Worm (Caenorhabditis elegans) whole organism, midembryonic: Measurements from ENCODE around the gene wdr-37.

ENCODE experiments used
- T22C8.4 ChIP-seq: fragments of 200-800 bp; sonication (Bioruptor generic); IDR thresholded peaks from 2 replicates; pipeline ENCODE4 v1.3.6; 2022; ENCODE audit warnings: missing genetic modification characterization, missing compliant biosample characterization
- cog-1 ChIP-seq: sonication (generic microtip); optimal IDR thresholded peaks from 2 replicates; lab custom pipeline; 2016; ENCODE audit warnings: missing genetic modification characterization, missing compliant biosample characterization
- flt-1 ChIP-seq: fragments of 200-800 bp; sonication (Bioruptor generic); IDR thresholded peaks from 2 replicates; pipeline ENCODE4 v1.3.6; 2022; ENCODE audit warnings: missing genetic modification characterization, missing compliant biosample characterization
- klf-2 ChIP-seq: fragments of 200-800 bp; sonication (Bioruptor generic); conservative IDR thresholded peaks from 2 replicates; pipeline ENCODE4 v1.3.6; 2022; ENCODE audit warnings: missing genetic modification reagents, missing genetic modification characterization, missing compliant biosample characterization
- med-1 ChIP-seq: sonication (generic microtip); optimal IDR thresholded peaks from 2 replicates; lab custom pipeline; 2017; ENCODE audit warnings: missing genetic modification characterization, mild to moderate bottlenecking, missing compliant biosample characterization, antibody characterized with exemption, missing genetic modification reagents; ENCODE audit not compliant: insufficient read depth
- ref-1 ChIP-seq: fragments of 200-800 bp; sonication (Bioruptor generic); conservative IDR thresholded peaks from 2 replicates; pipeline ENCODE4 v1.3.6; 2022; ENCODE audit warnings: missing genetic modification reagents, missing genetic modification characterization, missing compliant biosample characterization
- tab-1 ChIP-seq: fragments of 200-800 bp; sonication (Bioruptor generic); IDR thresholded peaks from 2 replicates; pipeline ENCODE4 v1.3.6; 2022; ENCODE audit warnings: missing genetic modification characterization, missing compliant biosample characterization
- ztf-23 ChIP-seq: fragments of 200-800 bp; sonication (Bioruptor generic); IDR thresholded peaks from 2 replicates; pipeline ENCODE4 v1.3.6; 2022; ENCODE audit warnings: missing genetic modification reagents, missing genetic modification characterization, missing compliant biosample characterization
- ztf-29 ChIP-seq: fragments of 200-800 bp; sonication (Bioruptor generic); IDR thresholded peaks from 2 replicates; pipeline ENCODE4 v1.3.6; 2022; ENCODE audit warnings: missing genetic modification reagents, missing genetic modification characterization, missing compliant biosample characterization

Gene wdr-37

DNA sequence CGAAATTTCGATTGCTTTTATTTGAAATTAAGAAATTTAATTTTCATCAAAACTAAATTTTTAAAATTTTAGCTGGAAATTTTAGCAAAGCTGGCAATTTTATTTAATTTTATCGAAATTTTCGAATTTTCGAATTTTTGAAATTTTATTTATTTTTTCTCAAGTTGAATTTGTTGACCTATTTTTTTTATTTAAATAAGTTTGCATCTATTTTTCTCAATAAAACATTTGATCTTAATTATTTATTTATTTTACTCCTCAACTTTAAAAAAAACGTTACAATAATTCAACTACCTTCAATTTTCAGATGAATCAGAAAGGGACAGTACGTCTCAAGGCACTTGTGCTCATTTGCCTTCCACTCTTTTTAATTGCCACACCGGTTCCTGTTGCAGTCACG is 25.0 kb upstream of the wdr-37 start, which contains the start of gene daf-4:
daf-4 (plus strand) TSS at position 301 of the 400 bp plus-strand sequence.
- TF ChIP-seq flt-1 (GFP tag; lab: Robert Waterston, UW) (no peak), T22C8.4 (GFP tag; lab: Robert Waterston, UW) (no peak), tab-1 (no peak), cog-1 (no peak), ref-1 (GFP tag; lab: Robert Waterston, UW) (no peak), klf-2 (GFP tag; lab: Robert Waterston, UW) (no peak), ztf-29 (GFP tag; lab: Robert Waterston, UW) (no peak), med-1 (GFP tag; lab: Kevin White, UChicago) (no peak), ztf-23 (no peak)

DNA sequence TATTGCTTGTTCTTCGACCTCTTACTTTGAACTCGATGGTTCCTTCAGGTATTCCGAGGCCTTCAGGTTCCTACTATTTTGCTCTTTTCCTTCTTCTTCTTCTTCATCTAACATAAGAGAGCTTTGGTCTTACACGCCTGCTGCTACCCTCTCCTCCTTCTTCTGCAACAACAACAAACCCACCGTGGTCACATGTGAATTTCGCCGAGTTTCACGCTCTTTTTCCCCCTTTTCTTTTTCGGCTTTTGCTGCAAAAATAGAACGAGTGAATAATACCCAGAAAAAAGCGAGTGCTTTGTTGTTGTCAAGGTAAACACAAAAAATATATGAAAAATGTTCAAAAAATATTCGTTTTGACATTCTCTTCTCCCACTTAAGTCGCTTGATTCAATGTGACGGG is 23.6 kb upstream of the wdr-37 start:
- TF ChIP-seq ref-1 (GFP tag; lab: Robert Waterston, UW): no peak
- no peak for TF ChIP-seq tab-1
- no peak for TF ChIP-seq cog-1
- TF ChIP-seq ztf-29 (GFP tag; lab: Robert Waterston, UW): no peak
- TF ChIP-seq ztf-23: no peak
- no peak for TF ChIP-seq klf-2 (GFP tag; lab: Robert Waterston, UW)
- no peak for TF ChIP-seq flt-1 (GFP tag; lab: Robert Waterston, UW)
- TF ChIP-seq T22C8.4 (GFP tag; lab: Robert Waterston, UW): no peak
- TF ChIP-seq med-1 (GFP tag; lab: Kevin White, UChicago): no peak

DNA sequence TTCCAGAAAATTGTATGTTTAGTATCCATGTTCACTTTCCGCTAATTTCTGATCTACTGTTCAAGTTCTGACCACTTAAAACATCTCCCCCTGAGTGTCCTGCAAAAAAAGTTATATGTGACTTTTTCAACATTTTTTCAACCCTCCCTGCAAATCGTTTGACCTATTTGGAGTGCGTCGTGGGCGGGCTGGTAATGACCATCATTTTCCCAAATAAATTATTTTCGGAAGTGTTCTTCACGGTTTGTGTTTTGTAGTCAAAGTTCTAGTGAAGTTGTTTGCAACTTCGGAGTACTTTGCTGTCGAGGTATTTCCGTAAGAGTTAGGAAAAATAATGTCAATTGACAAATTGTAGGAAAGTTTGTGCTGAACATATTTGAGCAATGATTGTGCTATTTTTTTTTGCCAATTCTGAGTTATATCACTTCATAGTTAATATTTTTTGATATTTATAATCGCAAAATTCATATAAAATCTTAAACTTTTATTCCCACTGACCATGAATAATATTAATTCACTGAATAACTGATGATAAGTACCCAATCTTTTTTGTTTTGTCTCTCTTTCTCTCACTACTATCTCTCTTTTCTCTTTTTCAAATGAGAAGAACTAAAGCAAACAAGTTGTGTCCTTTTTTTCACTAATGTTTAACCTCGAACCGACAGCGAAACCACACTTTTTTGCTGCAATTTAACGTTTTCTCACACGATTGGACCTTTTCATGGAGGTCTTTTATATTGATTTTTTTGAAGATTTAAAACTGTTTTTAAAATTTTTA is 22.6 kb upstream of the wdr-37 start:
- TF ChIP-seq tab-1: no peak
- TF ChIP-seq T22C8.4 (GFP tag; lab: Robert Waterston, UW): no peak
- TF ChIP-seq ztf-23: no peak
- TF ChIP-seq med-1 (GFP tag; lab: Kevin White, UChicago): no peak
- TF ChIP-seq cog-1: no peak
- no peak for TF ChIP-seq klf-2 (GFP tag; lab: Robert Waterston, UW)
- no peak for TF ChIP-seq flt-1 (GFP tag; lab: Robert Waterston, UW)
- no peak for TF ChIP-seq ref-1 (GFP tag; lab: Robert Waterston, UW)
- no peak for TF ChIP-seq ztf-29 (GFP tag; lab: Robert Waterston, UW)

DNA sequence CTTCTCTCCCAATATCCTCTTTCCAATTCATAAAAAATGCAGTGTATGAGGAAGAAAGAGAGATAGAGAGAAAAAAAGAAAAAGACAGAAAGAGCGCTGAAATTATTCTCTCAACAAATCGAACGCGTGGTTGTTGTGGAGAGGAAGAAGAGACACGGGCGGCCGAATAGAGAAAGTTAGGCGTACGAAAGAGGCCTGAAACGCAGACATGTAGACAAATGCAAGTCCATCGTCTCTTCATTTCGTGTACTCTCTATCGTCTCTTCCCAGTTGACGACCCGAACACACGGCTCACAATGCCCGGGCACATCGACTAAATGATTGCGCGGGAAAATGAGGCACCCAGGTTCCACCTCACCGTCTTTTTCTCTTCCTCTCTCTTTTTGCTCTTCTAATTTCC is 21.4 kb upstream of the wdr-37 start:
- TF ChIP-seq ztf-29 (GFP tag; lab: Robert Waterston, UW): no peak
- TF ChIP-seq cog-1: peak; percentile 53

DNA sequence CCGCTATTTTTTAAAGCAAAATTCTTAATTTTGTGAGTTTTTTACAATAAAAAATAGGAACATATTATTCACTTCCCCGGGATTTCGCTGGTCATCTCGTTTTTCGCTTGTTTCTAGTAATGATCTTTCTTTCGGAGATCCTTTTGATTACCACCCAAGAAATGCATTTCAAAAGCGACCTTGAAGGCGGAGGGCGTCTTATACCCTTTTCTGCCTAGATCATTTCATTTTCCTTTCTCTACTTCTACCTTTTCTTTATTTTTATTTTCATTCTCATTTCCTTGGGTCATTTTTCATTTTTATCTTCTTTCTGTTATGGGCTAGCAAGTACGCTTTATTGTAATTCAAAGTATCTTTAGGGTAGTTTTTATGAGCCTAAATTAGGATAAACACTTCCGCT is 20.3 kb upstream of the wdr-37 start:
- TF ChIP-seq klf-2 (GFP tag; lab: Robert Waterston, UW): no peak
- TF ChIP-seq med-1 (GFP tag; lab: Kevin White, UChicago): no peak
- TF ChIP-seq T22C8.4 (GFP tag; lab: Robert Waterston, UW): no peak
- TF ChIP-seq cog-1: no peak
- no peak for TF ChIP-seq tab-1
- TF ChIP-seq flt-1 (GFP tag; lab: Robert Waterston, UW): no peak
- TF ChIP-seq ztf-29 (GFP tag; lab: Robert Waterston, UW): no peak
- no peak for TF ChIP-seq ztf-23
- TF ChIP-seq ref-1 (GFP tag; lab: Robert Waterston, UW): no peak

DNA sequence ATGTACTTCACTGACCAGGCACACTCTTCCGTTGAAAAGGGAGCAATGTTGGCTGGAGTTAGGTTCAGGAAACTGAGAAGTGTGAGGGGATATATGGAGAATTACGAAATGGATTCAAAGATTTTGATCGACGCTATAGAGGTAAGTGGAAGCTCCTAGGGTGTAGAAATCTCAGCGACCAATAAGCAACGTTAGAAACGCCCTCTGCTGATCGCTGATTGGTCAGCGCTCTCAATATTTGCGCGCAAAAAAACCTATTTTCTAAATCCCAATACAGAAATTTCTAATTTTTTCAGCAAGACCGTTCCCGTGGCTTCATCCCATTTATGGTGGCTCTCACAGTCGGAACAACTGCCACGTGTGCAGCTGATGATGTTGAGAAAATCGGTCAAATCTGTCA is 15.8 kb upstream of the wdr-37 start:
- TF ChIP-seq med-1 (GFP tag; lab: Kevin White, UChicago) (no peak), klf-2 (GFP tag; lab: Robert Waterston, UW) (no peak), tab-1 (no peak), cog-1 (no peak), flt-1 (GFP tag; lab: Robert Waterston, UW) (no peak), ztf-23 (no peak), T22C8.4 (GFP tag; lab: Robert Waterston, UW) (no peak), ref-1 (GFP tag; lab: Robert Waterston, UW) (no peak), ztf-29 (GFP tag; lab: Robert Waterston, UW) (no peak)

DNA sequence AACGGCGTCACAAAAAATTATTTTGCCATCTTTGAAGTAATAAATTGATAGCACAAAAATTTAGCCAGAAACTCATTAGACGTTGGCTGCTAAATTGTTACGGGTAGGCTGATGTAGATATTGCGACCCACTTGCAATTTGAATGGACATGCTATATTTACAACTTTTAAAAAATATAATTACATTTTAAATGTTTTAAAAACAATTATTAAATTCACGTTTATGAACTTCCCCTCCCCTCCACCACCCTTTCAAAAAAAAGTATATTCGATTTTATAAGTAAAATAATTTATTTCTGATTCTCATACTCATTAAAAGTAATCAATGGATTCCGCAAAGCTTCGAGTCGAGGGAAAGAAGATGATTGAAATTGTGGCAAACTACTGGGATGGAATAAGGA is 14.8 kb upstream of the wdr-37 start, which contains the start of gene basl-1:
basl-1 (plus strand) TSS at position 301 of the 400 bp plus-strand sequence.
- TF ChIP-seq ztf-23 (no peak), T22C8.4 (GFP tag; lab: Robert Waterston, UW) (no peak), cog-1 (no peak), flt-1 (GFP tag; lab: Robert Waterston, UW) (no peak), klf-2 (GFP tag; lab: Robert Waterston, UW) (no peak), ztf-29 (GFP tag; lab: Robert Waterston, UW) (no peak), med-1 (GFP tag; lab: Kevin White, UChicago) (no peak), tab-1 (no peak), ref-1 (GFP tag; lab: Robert Waterston, UW) (no peak)

DNA sequence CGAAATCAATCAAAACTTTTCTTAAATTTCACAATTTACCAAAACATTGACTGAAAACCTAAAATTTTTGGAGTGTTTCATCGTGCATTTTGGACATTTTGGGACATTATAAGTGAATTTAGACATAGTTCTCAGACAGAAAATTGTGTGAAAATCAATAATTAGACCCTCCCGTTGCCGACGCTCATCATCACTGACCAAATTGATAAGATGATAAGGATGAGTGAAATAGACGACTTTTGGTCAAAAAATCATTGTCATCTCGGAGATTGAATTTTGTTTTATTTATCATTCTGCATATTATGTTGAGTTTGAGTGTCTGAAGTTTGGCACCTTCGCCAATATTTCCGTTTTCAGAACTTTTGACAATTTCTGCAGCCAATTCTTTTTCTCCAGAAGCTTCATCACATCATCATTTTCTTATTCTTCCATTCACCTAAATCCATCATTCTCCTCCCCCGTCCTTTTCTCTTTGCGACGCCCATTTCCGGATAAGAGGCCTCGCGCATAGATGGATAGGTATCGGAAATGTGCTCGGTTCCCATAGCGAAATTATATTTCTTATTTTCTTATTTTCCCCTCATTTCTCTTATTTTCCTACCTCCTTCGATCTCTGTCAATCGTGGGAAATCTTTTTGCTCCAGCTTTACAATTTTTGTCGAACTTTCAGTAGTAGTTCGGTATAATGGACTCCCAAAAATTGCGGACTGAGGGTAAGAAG is 11.9 kb upstream of the wdr-37 start, which contains the start of gene bas-1:
bas-1 (plus strand) TSS at position 671 of the 721 bp plus-strand sequence.
- TF ChIP-seq tab-1 (no peak), ref-1 (GFP tag; lab: Robert Waterston, UW) (no peak), med-1 (GFP tag; lab: Kevin White, UChicago) (no peak), ztf-29 (GFP tag; lab: Robert Waterston, UW) (no peak), ztf-23 (no peak), flt-1 (GFP tag; lab: Robert Waterston, UW) (no peak), klf-2 (GFP tag; lab: Robert Waterston, UW) (no peak), T22C8.4 (GFP tag; lab: Robert Waterston, UW) (no peak), cog-1 (no peak)

DNA sequence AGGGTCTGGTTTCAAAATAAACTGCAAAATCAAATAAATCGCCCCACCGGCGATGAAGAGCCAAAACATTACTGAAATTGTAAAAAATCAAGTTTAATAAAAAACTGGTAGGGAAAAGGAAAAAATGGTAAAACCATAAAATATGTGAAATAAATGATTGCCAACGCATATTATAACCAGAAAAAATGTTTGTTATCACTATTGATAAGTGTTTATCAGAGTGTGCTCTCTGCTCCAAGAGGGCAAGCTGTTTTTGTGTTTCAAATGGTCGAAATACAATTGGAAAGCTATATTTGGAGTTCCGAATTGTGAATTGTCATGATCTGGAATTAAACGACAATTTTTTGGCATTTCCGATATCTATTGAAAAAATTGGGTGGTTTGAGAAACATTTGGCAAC is 10.4 kb upstream of the wdr-37 start, which contains the start of gene C05D2.8:
C05D2.8 (minus strand) TSS at position 71 of the 400 bp plus-strand sequence.
- TF ChIP-seq cog-1 (no peak), klf-2 (GFP tag; lab: Robert Waterston, UW) (no peak), ref-1 (GFP tag; lab: Robert Waterston, UW) (no peak), med-1 (GFP tag; lab: Kevin White, UChicago) (no peak), tab-1 (no peak), ztf-29 (GFP tag; lab: Robert Waterston, UW) (no peak), flt-1 (GFP tag; lab: Robert Waterston, UW) (no peak), ztf-23 (no peak), T22C8.4 (GFP tag; lab: Robert Waterston, UW) (no peak)
